Worm (Caenorhabditis elegans) whole organism, late embryonic: ENCODE data around the gene mrpl-28.

ENCODE experiments used
- F13H6.1 ChIP-seq: sonication (generic microtip); optimal IDR thresholded peaks from 2 replicates; lab custom pipeline; 2016; ENCODE audit warnings: missing genetic modification characterization, missing compliant biosample characterization
- K09A11.1 ChIP-seq: sonication (generic microtip); optimal IDR thresholded peaks from 2 replicates; lab custom pipeline; 2017; ENCODE audit warnings: antibody characterized with exemption, mild to moderate bottlenecking, missing genetic modification characterization, missing compliant biosample characterization; ENCODE audit not compliant: insufficient read depth
- ceh-45 ChIP-seq: fragments of 200-800 bp; sonication (Bioruptor generic); IDR thresholded peaks from 2 replicates; pipeline ENCODE4 v1.3.6; 2022; ENCODE audit warnings: missing genetic modification reagents, missing genetic modification characterization, missing compliant biosample characterization
- ceh-6 ChIP-seq: fragments of 200-800 bp; sonication (Bioruptor generic); optimal IDR thresholded peaks from 2 replicates; lab custom pipeline; 2018; ENCODE audit warnings: mild to moderate bottlenecking, missing genetic modification characterization, missing compliant biosample characterization
- dmd-4 ChIP-seq: sonication (generic microtip); optimal IDR thresholded peaks from 2 replicates; lab custom pipeline; 2016; ENCODE audit warnings: borderline replicate concordance, missing genetic modification characterization, missing compliant biosample characterization
- elt-2 ChIP-seq: sonication (generic microtip); optimal IDR thresholded peaks from 2 replicates; lab custom pipeline; 2016; ENCODE audit warnings: missing genetic modification reagents, missing genetic modification characterization, missing compliant biosample characterization
- eyg-1 ChIP-seq: sonication (generic microtip); optimal IDR thresholded peaks from 2 replicates; lab custom pipeline; 2016; ENCODE audit warnings: missing genotype, missing genetic modification characterization, missing compliant biosample characterization
- fkh-10 ChIP-seq: fragments of 150-350 bp; optimal IDR thresholded peaks from 2 replicates; lab custom pipeline; 2014; ENCODE audit warnings: missing biosample characterization, missing genetic modification reagents, missing genetic modification characterization
- nfya-1 ChIP-seq: sonication (generic microtip); optimal IDR thresholded peaks from 2 replicates; lab custom pipeline; 2017; ENCODE audit warnings: missing genetic modification characterization, mild to moderate bottlenecking, missing compliant biosample characterization, antibody characterized with exemption, moderate library complexity
- pha-4 ChIP-seq: fragments of 150-350 bp; optimal IDR thresholded peaks from 2 replicates; lab custom pipeline; 2018; ENCODE audit warnings: missing biosample characterization, missing genetic modification reagents, missing genetic modification characterization
- rnt-1 ChIP-seq: sonication (generic microtip); optimal IDR thresholded peaks from 2 replicates; lab custom pipeline; 2016; ENCODE audit warnings: missing genetic modification characterization, missing compliant biosample characterization
- sdc-2 ChIP-seq: sonication (generic microtip); optimal IDR thresholded peaks from 2 replicates; lab custom pipeline; 2016; ENCODE audit warnings: missing genotype, missing genetic modification characterization, missing compliant biosample characterization
- tbx-2 ChIP-seq: sonication (generic microtip); optimal IDR thresholded peaks from 2 replicates; lab custom pipeline; 2016; ENCODE audit warnings: missing genetic modification characterization, missing compliant biosample characterization
- unc-55 ChIP-seq: sonication (generic microtip); optimal IDR thresholded peaks from 2 replicates; lab custom pipeline; 2017; ENCODE audit warnings: missing biosample characterization, missing genetic modification reagents, missing genetic modification characterization

ce11 chrII:162182-162581, 6.4 kb upstream of the mrpl-28 start, which contains the start of gene etr-1:
- TF ChIP-seq nfya-1 (tag; lab: Kevin White, UChicago) (no peak), rnt-1 (no peak), dmd-4 (tag; lab: Kevin White, UChicago) (no peak), fkh-10 (GFP tag; lab: Kevin White, UChicago) (no peak), eyg-1 (tag; lab: Kevin White, UChicago) (no peak), K09A11.1 (no peak), tbx-2 (tag; lab: Kevin White, UChicago) (no peak), ceh-6 (no peak), elt-2 (tag; lab: Kevin White, UChicago) (peak; percentile 98), unc-55 (no peak), pha-4 (tag; lab: Kevin White, UChicago) (no peak), F13H6.1 (tag; lab: Kevin White, UChicago) (no peak), ceh-45 (no peak), sdc-2 (no peak)
